Fruit fly (Drosophila melanogaster) whole organism, wandering third instar larva: ENCODE measurements around the gene CG5882.

Experiments
- Abd-B ChIP-seq: fragments of >200 bp; optimal IDR thresholded peaks from 2 replicates; lab custom pipeline; 2017; ENCODE audit warnings: missing biosample characterization, missing genetic modification characterization
- CG32264 ChIP-seq: fragments of 200-800 bp; sonication (Bioruptor generic); optimal IDR thresholded peaks from 2 replicates; lab custom pipeline; 2016; ENCODE audit warnings: missing biosample characterization, missing genetic modification characterization
- CrebA ChIP-seq: fragments of 200-800 bp; sonication (Bioruptor generic); optimal IDR thresholded peaks from 2 replicates; lab custom pipeline; 2016; ENCODE audit warnings: missing biosample characterization, mild to moderate bottlenecking, missing genetic modification characterization, borderline replicate concordance
- Dfd ChIP-seq: fragments of >200 bp; optimal IDR thresholded peaks from 2 replicates; lab custom pipeline; 2017; ENCODE audit warnings: missing biosample characterization, missing genetic modification characterization
- Dif ChIP-seq: fragments of 200-275, 200-300 bp; sonication (Bioruptor generic); optimal IDR thresholded peaks from 2 replicates; lab custom pipeline; 2018; ENCODE audit warnings: missing biosample characterization, missing genetic modification characterization; ENCODE audit not compliant: partially characterized antibody
- GATAd ChIP-seq: sonication (Bioruptor generic); optimal IDR thresholded peaks from 2 replicates; lab custom pipeline; 2016; ENCODE audit warnings: missing biosample characterization, missing genetic modification characterization
- HLH106 ChIP-seq: fragments of 200-800 bp; optimal IDR thresholded peaks from 3 replicates; lab custom pipeline; 2019; ENCODE audit warnings: missing biosample characterization, mild to moderate bottlenecking, missing genetic modification characterization, moderate library complexity
- Hnf4 ChIP-seq: fragments of 200-800 bp; sonication (Bioruptor generic); optimal IDR thresholded peaks from 2 replicates; lab custom pipeline; 2016; ENCODE audit warnings: missing biosample characterization, mild to moderate bottlenecking, missing genetic modification characterization
- Hr78 ChIP-seq: fragments of >200 bp; optimal IDR thresholded peaks from 2 replicates; lab custom pipeline; 2017; ENCODE audit warnings: missing biosample characterization, missing genetic modification characterization
- Hr83 ChIP-seq: fragments of 200-300 bp; sonication (Bioruptor generic); optimal IDR thresholded peaks from 2 replicates; lab custom pipeline; 2016; ENCODE audit warnings: missing biosample characterization, mild to moderate bottlenecking, missing genetic modification characterization, moderate library complexity; ENCODE audit not compliant: poor library complexity, severe bottlenecking
- Jra ChIP-seq: sonication (Bioruptor generic); optimal IDR thresholded peaks from 2 replicates; lab custom pipeline; 2016; ENCODE audit warnings: missing biosample characterization, missing genetic modification characterization
- Mio ChIP-seq: sonication (Bioruptor generic); optimal IDR thresholded peaks from 2 replicates; lab custom pipeline; 2016; ENCODE audit warnings: missing biosample characterization, missing genetic modification characterization
- Myc ChIP-seq: fragments of >200 bp; optimal IDR thresholded peaks from 2 replicates; lab custom pipeline; 2017
- N ChIP-seq: fragments of >200 bp; optimal IDR thresholded peaks from 2 replicates; lab custom pipeline; 2018; ENCODE audit warnings: missing biosample characterization, missing external identifiers, missing genetic modification characterization
- OdsH ChIP-seq: fragments of 200-800 bp; sonication (Bioruptor generic); optimal IDR thresholded peaks from 2 replicates; lab custom pipeline; 2016; ENCODE audit warnings: missing biosample characterization, mild to moderate bottlenecking, missing genetic modification characterization
- Rel ChIP-seq, 2 experiments: fragments of 200-800 bp; sonication (Bioruptor generic) in 1 of 2; optimal IDR thresholded peaks; 2 replicates in 1 of 2; 3 replicates in 1 of 2; lab custom pipeline; 2016 to 2019; ENCODE audit warnings: mild to moderate bottlenecking in 2 of 2, missing biosample characterization in 2 of 2, missing genetic modification characterization in 2 of 2, moderate library complexity in 1 of 2
- Sp1 ChIP-seq: fragments of 200-800 bp; sonication (Bioruptor generic); optimal IDR thresholded peaks from 3 replicates; lab custom pipeline; 2019; ENCODE audit warnings: missing biosample characterization, mild to moderate bottlenecking, missing genetic modification characterization, moderate library complexity
- Vsx2 ChIP-seq: fragments of 200-300, 225-300 bp; sonication (Bioruptor generic); optimal IDR thresholded peaks from 2 replicates; lab custom pipeline; 2018; ENCODE audit warnings: missing biosample characterization, missing genetic modification characterization; ENCODE audit not compliant: partially characterized antibody
- br ChIP-seq: fragments of 200-800 bp; sonication (Bioruptor generic); optimal IDR thresholded peaks from 2 replicates; lab custom pipeline; 2016; ENCODE audit warnings: missing biosample characterization, missing genetic modification characterization
- brk ChIP-seq: fragments of 200-800 bp; sonication (Bioruptor generic); optimal IDR thresholded peaks from 2 replicates; lab custom pipeline; 2016; ENCODE audit warnings: missing biosample characterization, mild to moderate bottlenecking, missing genetic modification characterization
- dl ChIP-seq, 2 experiments: fragments of 175-275, 200-275 bp in 1 of 2; fragments of 200-275 bp in 1 of 2; sonication (Bioruptor generic); optimal IDR thresholded peaks; lab custom pipeline; 2018; ENCODE audit warnings: mild to moderate bottlenecking in 2 of 2, missing biosample characterization in 2 of 2, missing genetic modification characterization in 2 of 2, moderate library complexity in 2 of 2; ENCODE audit not compliant: partially characterized antibody in 2 of 2, insufficient read depth in 1 of 2
- dmrt93B ChIP-seq: fragments of 200-800 bp; sonication (Bioruptor generic); optimal IDR thresholded peaks from 2 replicates; lab custom pipeline; 2018; ENCODE audit warnings: missing biosample characterization, mild to moderate bottlenecking, missing genetic modification characterization
- dsf ChIP-seq: sonication (Bioruptor generic); optimal IDR thresholded peaks from 2 replicates; lab custom pipeline; 2016; ENCODE audit warnings: missing biosample characterization, missing genetic modification characterization, borderline replicate concordance
- ey ChIP-seq: fragments of 200-800 bp; sonication (Bioruptor generic); optimal IDR thresholded peaks from 2 replicates; lab custom pipeline; 2016; ENCODE audit warnings: missing biosample characterization, missing genetic modification characterization
- foxo ChIP-seq, 2 experiments: fragments of 200-800 bp; sonication (Bioruptor generic); optimal IDR thresholded peaks; 2 replicates in 1 of 2; 3 replicates in 1 of 2; lab custom pipeline; 2016 to 2017; ENCODE audit warnings: missing biosample characterization in 2 of 2, missing genetic modification characterization in 2 of 2
- fru ChIP-seq: fragments of 200-800 bp; sonication (Bioruptor generic); optimal IDR thresholded peaks from 3 replicates; lab custom pipeline; 2016; ENCODE audit warnings: missing biosample characterization, mild to moderate bottlenecking, missing genetic modification characterization
- jim ChIP-seq: fragments of 175-275, 200-325 bp; sonication (Bioruptor generic); optimal IDR thresholded peaks from 2 replicates; lab custom pipeline; 2016; ENCODE audit warnings: missing biosample characterization, mild to moderate bottlenecking, missing genetic modification characterization
- lola ChIP-seq: fragments of >200 bp; optimal IDR thresholded peaks from 2 replicates; lab custom pipeline; 2017; ENCODE audit warnings: missing biosample characterization, missing genetic modification characterization
- pan ChIP-seq: fragments of >200 bp; optimal IDR thresholded peaks from 2 replicates; lab custom pipeline; 2017
- psq ChIP-seq: fragments of 200-800 bp; sonication (Bioruptor generic); optimal IDR thresholded peaks from 3 replicates; lab custom pipeline; 2017; ENCODE audit warnings: missing biosample characterization, mild to moderate bottlenecking, missing genetic modification characterization, moderate library complexity
- rgr ChIP-seq: fragments of 200-800 bp; sonication (Bioruptor generic); optimal IDR thresholded peaks from 3 replicates; lab custom pipeline; 2016; ENCODE audit warnings: missing biosample characterization, mild to moderate bottlenecking, missing genetic modification characterization
- sv ChIP-seq: fragments of 200-800 bp; sonication (Bioruptor generic); optimal IDR thresholded peaks from 3 replicates; lab custom pipeline; 2016; ENCODE audit warnings: missing biosample characterization, missing genetic modification characterization
- tai ChIP-seq: sonication (Bioruptor generic); optimal IDR thresholded peaks from 2 replicates; lab custom pipeline; 2016; ENCODE audit warnings: missing biosample characterization, missing genetic modification characterization
- usp ChIP-seq: fragments of >200 bp; optimal IDR thresholded peaks from 2 replicates; lab custom pipeline; 2017; ENCODE audit warnings: missing biosample characterization, missing genetic modification characterization
- woc ChIP-seq: sonication (Bioruptor generic); optimal IDR thresholded peaks from 2 replicates; lab custom pipeline; 2016; ENCODE audit warnings: missing biosample characterization, mild to moderate bottlenecking, missing genetic modification characterization

CG5882 gene

dm6 chr3R:27105439-27105838, 13.0 kb upstream of the CG5882 start:
- TF ChIP-seq Sp1 (GFP tag; lab: Kevin White, UChicago) (no peak), N (GFP tag; lab: Kevin White, UChicago) (no peak), pan (no peak), Abd-B (GFP tag; lab: Kevin White, UChicago) (no peak), ey (GFP tag; lab: Kevin White, UChicago) (no peak), rgr (GFP tag; lab: Kevin White, UChicago) (no peak), Hnf4 (GFP tag; lab: Kevin White, UChicago) (no peak), Dfd (GFP tag; lab: Kevin White, UChicago) (no peak)

- no peak for TF ChIP-seq jim
- no peak for TF ChIP-seq Hr78 (GFP tag; lab: Kevin White, UChicago)
- no peak for TF ChIP-seq Rel (GFP tag; optimal IDR thresholded peaks at IDR 0.05; lab: Kevin White, UChicago)
- TF ChIP-seq Rel (tag; optimal IDR thresholded peaks at IDR 0.05; lab: Kevin White, UChicago) = peak; percentile 66
Observed at dm6 chr3R:27106134-27106694, 12.2 kb upstream of the CG5882 start, which contains the start of gene CAH9. Gene CAH9, minus strand, starts transcription at chr3R:27106184.

dm6 chr3R:27108111-27108510, 10.3 kb upstream of the CG5882 start:
- TF ChIP-seq Vsx2 (GFP tag; lab: Kevin White, UChicago) (no peak), Dif (no peak), jim (no peak), usp (GFP tag; lab: Kevin White, UChicago) (no peak), Hr78 (GFP tag; lab: Kevin White, UChicago) (no peak), tai (GFP tag; lab: Kevin White, UChicago) (no peak), pan (no peak), N (GFP tag; lab: Kevin White, UChicago) (no peak), Mio (GFP tag; lab: Kevin White, UChicago) (no peak), CrebA (GFP tag; lab: Kevin White, UChicago) (no peak), br (GFP tag; lab: Kevin White, UChicago) (no peak), HLH106 (tag; lab: Kevin White, UChicago) (no peak)

- no peak for TF ChIP-seq Hr78 (GFP tag; lab: Kevin White, UChicago)
- TF ChIP-seq GATAd (GFP tag; lab: Kevin White, UChicago) = no peak
- TF ChIP-seq, all 38 proteins: peak for 0
Observed at dm6 chr3R:27109458-27109857, 9.0 kb upstream of the CG5882 start.

- TF ChIP-seq Dfd (GFP tag; lab: Kevin White, UChicago) (no peak), Mio (GFP tag; lab: Kevin White, UChicago) (peak; percentile 76), ey (GFP tag; lab: Kevin White, UChicago) (peak; percentile 87), brk (GFP tag; lab: Kevin White, UChicago) (no peak), dsf (no peak), Abd-B (GFP tag; lab: Kevin White, UChicago) (no peak), Dif (no peak), br (GFP tag; lab: Kevin White, UChicago) (peak; percentile 90), dmrt93B (GFP tag; lab: Kevin White, UChicago) (peak; percentile 81), lola (GFP tag; lab: Kevin White, UChicago) (no peak), fru (GFP tag; lab: Kevin White, UChicago) (peak; percentile 87), Hr83 (GFP tag; lab: Kevin White, UChicago) (peak; percentile 91), psq (GFP tag; lab: Kevin White, UChicago) (peak; percentile 98), N (GFP tag; lab: Kevin White, UChicago) (no peak), Rel (GFP tag; optimal IDR thresholded peaks at IDR 0.05; lab: Kevin White, UChicago) (peak; percentile 76), Rel (tag; optimal IDR thresholded peaks at IDR 0.05; lab: Kevin White, UChicago) (peak; percentile 67), sv (GFP tag; lab: Kevin White, UChicago) (peak; percentile 88), foxo (GFP tag; optimal IDR thresholded peaks at IDR 0.05; lab: Kevin White, UChicago) (peak; percentile 35 to 92), rgr (GFP tag; lab: Kevin White, UChicago) (peak; percentile 92), CG32264 (GFP tag; lab: Kevin White, UChicago) (peak; percentile 66), Hnf4 (GFP tag; lab: Kevin White, UChicago) (no peak), woc (no peak), Myc (lab: Kevin White, UChicago) (no peak), Sp1 (GFP tag; lab: Kevin White, UChicago) (peak; percentile 88), Hr78 (GFP tag; lab: Kevin White, UChicago) (no peak), CrebA (GFP tag; lab: Kevin White, UChicago) (no peak), OdsH (GFP tag; lab: Kevin White, UChicago) (peak; percentile 89), Jra (GFP tag; lab: Kevin White, UChicago) (no peak), usp (GFP tag; lab: Kevin White, UChicago) (no peak), dl (GFP tag; optimal IDR thresholded peaks at IDR 0.05; lab: Kevin White, UChicago; ENCODE audit: insufficient read depth in 1 of 2, partially characterized antibody in 2 of 2) (no peak), pan (no peak), jim (no peak), HLH106 (tag; lab: Kevin White, UChicago) (peak; percentile 93), Vsx2 (GFP tag; lab: Kevin White, UChicago) (no peak), tai (GFP tag; lab: Kevin White, UChicago) (no peak), GATAd (GFP tag; lab: Kevin White, UChicago) (peak; percentile 7)
Observed at dm6 chr3R:27111784-27112602, 6.5 kb upstream of the CG5882 start, which contains the start of the genes gb and CG5815. Gene gb, minus strand, starts transcription at chr3R:27112270. Gene CG5815, plus strand, starts transcription at chr3R:27112566.
